Worm (Caenorhabditis elegans) whole organism, L4 larva: ENCODE data around the gene nhr-212.
A peak's percentile ranks its signal among the peaks of the same experiment; 100 is the strongest.

Source experiments
- F10B5.3 ChIP-seq: sonication (generic microtip); optimal IDR thresholded peaks from 2 replicates; lab custom pipeline; 2016; ENCODE audit warnings: mild to moderate bottlenecking, missing genetic modification characterization, missing compliant biosample characterization
- F37D6.2 ChIP-seq: sonication (generic microtip); optimal IDR thresholded peaks from 2 replicates; lab custom pipeline; 2016; ENCODE audit warnings: mild to moderate bottlenecking, missing genetic modification characterization, missing compliant biosample characterization
- T20F7.1 ChIP-seq: fragments of 200-800 bp; sonication (Bioruptor generic); optimal IDR thresholded peaks from 2 replicates; lab custom pipeline; 2018; ENCODE audit warnings: mild to moderate bottlenecking, missing genetic modification characterization, missing compliant biosample characterization
- T26A8.4 ChIP-seq: fragments of 200-800 bp; sonication (Bioruptor generic); IDR thresholded peaks from 2 replicates; pipeline ENCODE4 v1.3.6; 2022; ENCODE audit warnings: missing genetic modification characterization, missing compliant biosample characterization
- Y105C5A.15 ChIP-seq: fragments of 200-800 bp; sonication (Bioruptor generic); IDR thresholded peaks from 2 replicates; pipeline ENCODE4 v1.3.6; 2022; ENCODE audit warnings: missing genetic modification characterization, missing compliant biosample characterization
- Y5F2A.4 ChIP-seq: fragments of 200-800 bp; sonication (Bioruptor generic); optimal IDR thresholded peaks from 2 replicates; lab custom pipeline; 2018; ENCODE audit warnings: mild to moderate bottlenecking, missing genetic modification characterization, missing compliant biosample characterization
- Y75B8A.6 ChIP-seq: fragments of 200-800 bp; sonication (Bioruptor generic); IDR thresholded peaks from 2 replicates; pipeline ENCODE4 v1.3.6; 2022; ENCODE audit warnings: missing genetic modification reagents, missing genetic modification characterization, missing compliant biosample characterization
- ZK546.5 ChIP-seq, 2 experiments: sonication (generic microtip); optimal IDR thresholded peaks; 2 replicates each; lab custom pipeline; 2017; ENCODE audit warnings: missing biosample characterization in 2 of 2, missing genetic modification characterization in 2 of 2
- aha-1 ChIP-seq: fragments of 150-350 bp; peaks from one replicate; lab custom pipeline; 2014; ENCODE audit warnings: missing biosample characterization, missing genetic modification characterization
- arid-1 ChIP-seq: fragments of 200-800 bp; sonication (Bioruptor generic); conservative IDR thresholded peaks from 2 replicates; pipeline ENCODE4 v1.3.6; 2022; ENCODE audit warnings: missing genetic modification reagents, missing genetic modification characterization, missing compliant biosample characterization
- attf-4 ChIP-seq: sonication (generic microtip); optimal IDR thresholded peaks from 3 replicates; lab custom pipeline; 2017; ENCODE audit warnings: missing biosample characterization, missing genetic modification characterization
- ceh-82 ChIP-seq: sonication (generic microtip); optimal IDR thresholded peaks from 2 replicates; lab custom pipeline; 2017; ENCODE audit warnings: missing biosample characterization, missing genetic modification characterization
- daf-16 ChIP-seq, 3 experiments: sonication (generic microtip); optimal IDR thresholded peaks; 2 replicates each; lab custom pipeline; 2016 to 2017; ENCODE audit warnings: missing genetic modification characterization in 3 of 3, missing genetic modification reagents in 3 of 3, mild to moderate bottlenecking in 2 of 3, missing compliant biosample characterization in 2 of 3, missing biosample characterization in 1 of 3, moderate library complexity in 1 of 3
- dmd-6 ChIP-seq: fragments of 200-800 bp; sonication (Bioruptor generic); IDR thresholded peaks from 2 replicates; pipeline ENCODE4 v1.3.6; 2022; ENCODE audit warnings: missing genetic modification reagents, missing genetic modification characterization, missing compliant biosample characterization
- dve-1 ChIP-seq: sonication (generic microtip); optimal IDR thresholded peaks from 2 replicates; lab custom pipeline; 2017; ENCODE audit warnings: antibody characterized with exemption, mild to moderate bottlenecking, missing genetic modification characterization, missing compliant biosample characterization; ENCODE audit not compliant: insufficient read depth
- hlh-11 ChIP-seq: fragments of 200-800 bp; sonication (Bioruptor generic); optimal IDR thresholded peaks from 2 replicates; lab custom pipeline; 2018; ENCODE audit warnings: mild to moderate bottlenecking, missing genetic modification characterization, missing compliant biosample characterization
- hmg-1.1 ChIP-seq: fragments of 200-800 bp; sonication (Bioruptor generic); IDR thresholded peaks from 2 replicates; pipeline ENCODE4 v1.3.6; 2022; ENCODE audit warnings: missing genetic modification reagents, missing genetic modification characterization, missing compliant biosample characterization
- lim-7 ChIP-seq: fragments of 200-800 bp; sonication (Bioruptor generic); IDR thresholded peaks from 2 replicates; pipeline ENCODE4 v1.3.6; 2022; ENCODE audit warnings: missing genetic modification characterization, missing compliant biosample characterization
- lin-15B ChIP-seq: fragments of 150-350 bp; sonication (generic microtip); optimal IDR thresholded peaks from 3 replicates; lab custom pipeline; 2014; ENCODE audit warnings: missing biosample characterization, missing genetic modification characterization
- madf-5 ChIP-seq, 2 experiments: fragments of 200-800 bp; sonication (Bioruptor generic); IDR thresholded peaks; 2 replicates each; pipeline ENCODE4 v1.3.6; 2022; ENCODE audit warnings: missing compliant biosample characterization in 2 of 2, missing genetic modification characterization in 2 of 2
- madf-9 ChIP-seq: fragments of 200-800 bp; sonication (Bioruptor generic); conservative IDR thresholded peaks from 2 replicates; pipeline ENCODE4 v1.3.6; 2022; ENCODE audit warnings: missing genetic modification reagents, missing genetic modification characterization, missing compliant biosample characterization
- mep-1 ChIP-seq: fragments of 150-350 bp; sonication (generic microtip); optimal IDR thresholded peaks from 3 replicates; lab custom pipeline; 2014; ENCODE audit warnings: missing biosample characterization, missing genetic modification characterization
- mxl-3 ChIP-seq: fragments of 200-800 bp; sonication (Bioruptor generic); optimal IDR thresholded peaks from 2 replicates; lab custom pipeline; 2018; ENCODE audit warnings: mild to moderate bottlenecking, missing genetic modification characterization, missing compliant biosample characterization
- nhr-102 ChIP-seq: sonication (generic microtip); optimal IDR thresholded peaks from 2 replicates; lab custom pipeline; 2016; ENCODE audit warnings: mild to moderate bottlenecking, missing genetic modification characterization, moderate library complexity, missing compliant biosample characterization
- nhr-111 ChIP-seq: fragments of 200-800 bp; sonication (Bioruptor generic); optimal IDR thresholded peaks from 2 replicates; lab custom pipeline; 2018; ENCODE audit warnings: mild to moderate bottlenecking, missing genetic modification characterization, missing compliant biosample characterization
- nhr-28 ChIP-seq: fragments of 150-350 bp; optimal IDR thresholded peaks from 2 replicates; lab custom pipeline; 2014; ENCODE audit warnings: missing biosample characterization, missing genetic modification characterization
- nhr-76 ChIP-seq: fragments of 150-350 bp; optimal IDR thresholded peaks from 2 replicates; lab custom pipeline; 2014; ENCODE audit warnings: missing biosample characterization, missing genetic modification characterization
- nhr-77 ChIP-seq: fragments of 150-350 bp; optimal IDR thresholded peaks from 2 replicates; lab custom pipeline; 2014; ENCODE audit warnings: missing biosample characterization, missing genetic modification characterization
- pha-4 ChIP-seq, 2 experiments: fragments of 150-350 bp in 1 of 2; fragments of 200-800 bp in 1 of 2; sonication (Bioruptor generic) in 1 of 2; IDR thresholded peaks in 1 of 2; optimal IDR thresholded peaks in 1 of 2; 2 replicates each; pipeline versions ENCODE4 v1.3.6 to Lab custom; 2014 to 2022; ENCODE audit warnings: missing genetic modification characterization in 2 of 2, missing genetic modification reagents in 2 of 2, missing biosample characterization in 1 of 2, missing compliant biosample characterization in 1 of 2
- php-3 ChIP-seq: fragments of 200-800 bp; sonication (Bioruptor generic); IDR thresholded peaks from 2 replicates; pipeline ENCODE4 v1.3.6; 2022; ENCODE audit warnings: missing genetic modification reagents, missing genetic modification characterization, missing compliant biosample characterization
- pqm-1 ChIP-seq: sonication (generic microtip); optimal IDR thresholded peaks from 2 replicates; lab custom pipeline; 2017; ENCODE audit warnings: missing biosample characterization, missing genetic modification characterization
- sdz-12 ChIP-seq: fragments of 200-800 bp; sonication (Bioruptor generic); optimal IDR thresholded peaks from 2 replicates; lab custom pipeline; 2018; ENCODE audit warnings: mild to moderate bottlenecking, missing genetic modification characterization, missing compliant biosample characterization
- skn-1 ChIP-seq: fragments of 150-350 bp; optimal IDR thresholded peaks from 2 replicates; lab custom pipeline; 2014; ENCODE audit warnings: missing biosample characterization, missing genetic modification characterization
- snpc-4 ChIP-seq: fragments of 150-350 bp; optimal IDR thresholded peaks from 2 replicates; lab custom pipeline; 2014; ENCODE audit warnings: missing biosample characterization, missing genetic modification characterization
- spr-1 ChIP-seq: sonication (generic microtip); optimal IDR thresholded peaks from 2 replicates; lab custom pipeline; 2016; ENCODE audit warnings: mild to moderate bottlenecking, missing genetic modification characterization, missing compliant biosample characterization
- tag-97 ChIP-seq: fragments of 200-800 bp; sonication (Bioruptor generic); IDR thresholded peaks from 2 replicates; pipeline ENCODE4 v1.3.6; 2022; ENCODE audit warnings: missing genetic modification characterization, missing compliant biosample characterization
- tra-1 ChIP-seq: fragments of 200-800 bp; sonication (Bioruptor generic); IDR thresholded peaks from 2 replicates; pipeline ENCODE4 v1.3.6; 2022; ENCODE audit warnings: missing genetic modification reagents, missing genetic modification characterization, missing compliant biosample characterization
- unc-130 ChIP-seq: sonication (generic microtip); optimal IDR thresholded peaks from 2 replicates; lab custom pipeline; 2016; ENCODE audit warnings: missing genetic modification reagents, missing genetic modification characterization, missing compliant biosample characterization
- unc-62 ChIP-seq, 3 experiments: fragments of 150-350 bp in 1 of 3; sonication (generic microtip); optimal IDR thresholded peaks in 2 of 3; peaks in 1 of 3; 1 replicate in 1 of 3; 2 replicates in 2 of 3; lab custom pipeline; 2014 to 2017; ENCODE audit warnings: missing biosample characterization in 3 of 3, missing genetic modification characterization in 3 of 3, missing genetic modification reagents in 3 of 3, missing genotype in 1 of 3
- vab-7 ChIP-seq: fragments of 200-800 bp; sonication (Bioruptor generic); IDR thresholded peaks from 2 replicates; pipeline ENCODE4 v1.3.6; 2022; ENCODE audit warnings: missing genetic modification reagents, missing genetic modification characterization, missing compliant biosample characterization

The nhr-212 gene

ce11 chrV:477664-478212 is 6.9 kb upstream of the nhr-212 start, which contains the start of gene nhr-55 (continued):
- TF ChIP-seq dmd-6 (peak; percentile 87), mep-1 (tag; lab: Kevin White, UChicago) (no peak), ZK546.5 (tag; optimal IDR thresholded peaks at IDR 0.05; lab: Kevin White, UChicago) (no peak), nhr-77 (tag; lab: Kevin White, UChicago) (peak; percentile 24), lin-15B (no peak), tag-97 (no peak), F37D6.2 (tag; lab: Kevin White, UChicago) (no peak), madf-9 (GFP tag; lab: Robert Waterston, UW) (no peak)

- no peak for TF ChIP-seq madf-5 (GFP tag; IDR thresholded peaks at IDR 0.05; lab: Robert Waterston, UW)
- TF ChIP-seq unc-62 (GFP tag; optimal IDR thresholded peaks at IDR 0.05 in 1 of 2; lab: Kevin White, UChicago) = peak in 1 of 2 experiments; percentile 97
- no peak for TF ChIP-seq unc-62 (tag; optimal IDR thresholded peaks at IDR 0.05; lab: Kevin White, UChicago)
- TF ChIP-seq aha-1 = peak; percentile 38
- peak; percentile 60 for TF ChIP-seq dmd-6
Measured at ce11 chrV:479046-479445, 5.6 kb upstream of the nhr-212 start.

DNA sequence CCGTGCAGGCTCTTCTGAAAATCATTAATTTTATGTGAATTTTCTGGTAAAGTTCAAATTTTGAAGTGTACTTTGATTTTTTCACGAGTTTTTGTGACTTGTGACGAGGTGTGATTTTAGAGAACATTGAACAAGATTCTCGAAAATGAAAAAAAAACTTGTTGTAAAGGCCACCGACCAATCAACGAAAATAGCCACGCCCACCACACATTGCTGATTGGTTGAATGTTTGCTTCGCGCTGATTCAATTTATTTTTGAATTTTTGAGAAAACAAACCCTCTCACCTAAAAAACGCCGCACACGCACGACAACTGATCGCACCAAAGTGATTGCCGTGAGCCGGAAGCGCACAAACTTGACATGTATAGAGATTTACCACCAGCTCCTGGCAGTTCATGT is 1.8 kb upstream of the nhr-212 start:
- TF ChIP-seq dmd-6 (0 out of 2 replicates have a peak, but pooled peaks have one; percentile 24), pha-4 (GFP tag; IDR thresholded peaks at IDR 0.05; lab: Robert Waterston, UW) (no peak), pha-4 (tag; optimal IDR thresholded peaks at IDR 0.05; lab: Kevin White, UChicago) (no peak), tag-97 (no peak)
- TF ChIP-seq, all 104 proteins: peak for 1

DNA sequence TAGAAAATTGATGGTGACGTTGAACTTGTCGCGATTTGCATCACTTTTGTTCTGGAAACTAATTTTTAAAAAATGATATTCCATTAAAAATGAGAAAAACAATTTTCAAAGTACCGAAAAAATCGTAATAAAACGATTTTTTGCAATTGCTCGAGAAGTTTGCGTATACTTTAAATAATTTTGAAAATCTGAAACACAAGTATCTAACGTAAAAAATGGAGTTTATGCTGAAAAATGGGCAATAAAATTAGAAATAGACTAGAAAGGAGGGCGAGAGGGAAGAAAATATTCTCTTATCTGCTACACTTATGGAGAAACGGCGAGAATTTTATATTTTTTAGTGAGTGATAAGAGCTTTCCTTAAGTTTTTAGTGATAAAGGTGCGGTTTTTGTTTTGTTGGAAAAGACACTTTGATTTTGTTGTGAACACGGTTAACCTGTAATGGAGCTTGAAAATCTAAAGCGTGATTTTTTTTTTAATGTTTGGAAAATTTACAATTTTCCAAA is 1.3 kb upstream of the nhr-212 start, which contains the start of gene nhr-130:
TSS of gene nhr-130 (minus strand) at position 51 of the 507 bp plus-strand sequence.
- TF ChIP-seq dve-1 (tag; lab: Kevin White, UChicago) (peak; percentile 65), hlh-11 (tag; lab: Kevin White, UChicago) (peak; percentile 31), sdz-12 (GFP tag; lab: Kevin White, UChicago) (no peak), nhr-28 (tag; lab: Kevin White, UChicago) (peak; percentile 91), pqm-1 (peak; percentile 81), vab-7 (GFP tag; lab: Robert Waterston, UW) (no peak), Y5F2A.4 (GFP tag; lab: Kevin White, UChicago) (no peak), F10B5.3 (tag; lab: Kevin White, UChicago) (no peak), nhr-77 (tag; lab: Kevin White, UChicago) (peak; percentile 48), aha-1 (peak; percentile 46), daf-16 (GFP tag; optimal IDR thresholded peaks at IDR 0.05; lab: Kevin White, UChicago) (no peak), daf-16 (tag; optimal IDR thresholded peaks at IDR 0.05; lab: Kevin White, UChicago) (peak; percentile 86), php-3 (peak; percentile 80), hmg-1.1 (GFP tag; lab: Robert Waterston, UW) (no peak), nhr-102 (tag; lab: Kevin White, UChicago) (peak; percentile 1), arid-1 (GFP tag; lab: Robert Waterston, UW) (no peak), Y105C5A.15 (GFP tag; lab: Robert Waterston, UW) (no peak), Y75B8A.6 (no peak), nhr-111 (GFP tag; lab: Kevin White, UChicago) (no peak), skn-1 (tag; lab: Kevin White, UChicago) (no peak), dmd-6 (peak; percentile 57), T26A8.4 (GFP tag; lab: Robert Waterston, UW) (no peak)

DNA sequence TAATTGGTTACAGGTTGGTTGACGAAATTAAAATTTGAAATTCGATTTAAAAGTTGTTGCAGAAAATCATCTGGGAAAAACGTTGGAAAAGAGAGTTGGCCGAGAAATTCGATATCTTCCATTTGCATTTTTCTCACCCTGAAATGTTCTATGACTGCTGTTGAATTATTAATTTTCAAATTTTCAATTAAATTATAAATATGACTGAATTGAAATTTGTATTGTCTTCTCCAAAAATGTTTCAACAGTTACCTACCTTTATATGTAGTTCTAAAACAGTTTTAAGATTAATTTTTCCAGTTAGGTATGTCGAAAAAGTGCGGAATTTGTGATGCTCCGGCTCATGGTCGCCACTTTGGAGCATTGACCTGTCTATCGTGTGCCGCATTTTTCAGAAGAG is 2.0 kb downstream of the nhr-212 start, which contains the start of gene nhr-211:
TSS of gene nhr-211 (plus strand) at position 301 of the 400 bp plus-strand sequence.
- TF ChIP-seq attf-4 (tag; lab: Kevin White, UChicago) (no peak), snpc-4 (no peak), ZK546.5 (tag; optimal IDR thresholded peaks at IDR 0.05; lab: Kevin White, UChicago) (no peak), dve-1 (tag; lab: Kevin White, UChicago) (no peak), spr-1 (tag; lab: Kevin White, UChicago) (no peak), unc-130 (GFP tag; lab: Kevin White, UChicago) (no peak), vab-7 (GFP tag; lab: Robert Waterston, UW) (no peak), unc-62 (GFP tag; optimal IDR thresholded peaks at IDR 0.05 in 1 of 2; lab: Kevin White, UChicago) (no peak), unc-62 (tag; optimal IDR thresholded peaks at IDR 0.05; lab: Kevin White, UChicago) (no peak), tra-1 (GFP tag; lab: Robert Waterston, UW) (no peak), nhr-102 (tag; lab: Kevin White, UChicago) (no peak), mxl-3 (GFP tag; lab: Kevin White, UChicago) (no peak), ceh-82 (tag; lab: Kevin White, UChicago) (no peak), lim-7 (no peak), arid-1 (GFP tag; lab: Robert Waterston, UW) (no peak), T20F7.1 (GFP tag; lab: Kevin White, UChicago) (no peak), nhr-76 (no peak)
